Worm (Caenorhabditis elegans): ENCODE results near the gene C18D11.3.

- no peak for TF ChIP-seq dao-5 (tag; optimal IDR thresholded peaks at IDR 0.05)
- TF ChIP-seq him-1 (tag; optimal IDR thresholded peaks at IDR 0.05): no peak
Measured at ce11 chrIII:11843007-11843406, 19.8 kb downstream of the C18D11.3 start.

All from whole organism, L4/young adult.